Fruit fly (Drosophila melanogaster) whole organism, embryonic: ENCODE data around the gene arm.
A peak's percentile ranks its signal among the peaks of the same experiment; 100 is the strongest.

Experiments used
- Atf6 ChIP-seq: fragments of 200-800 bp; sonication (Bioruptor generic); IDR thresholded peaks from 2 replicates; pipeline ENCODE4 v1.3.6; 2022; ENCODE audit warnings: missing biosample characterization, missing genetic modification characterization
- C15 ChIP-seq: fragments of 200-800 bp; sonication (Bioruptor generic); IDR thresholded peaks from 3 replicates; pipeline ENCODE4 v1.3.6; 2022; ENCODE audit warnings: missing biosample characterization, missing genetic modification characterization
- CG12155 ChIP-seq: fragments of 200-800 bp; sonication (Bioruptor generic); optimal IDR thresholded peaks from 3 replicates; lab custom pipeline; 2016; ENCODE audit warnings: missing biosample characterization, missing genetic modification characterization
- CG13775 ChIP-seq: fragments of 200-800 bp; sonication (Bioruptor generic); optimal IDR thresholded peaks from 3 replicates; lab custom pipeline; 2017; ENCODE audit warnings: missing biosample characterization, mild to moderate bottlenecking, missing genetic modification characterization
- CG1602 ChIP-seq: fragments of 200-800 bp; sonication (Bioruptor generic); optimal IDR thresholded peaks from 3 replicates; lab custom pipeline; 2016; ENCODE audit warnings: missing biosample characterization, missing genetic modification characterization
- CG16813 ChIP-seq: fragments of 200-800 bp; sonication (Bioruptor generic); IDR thresholded peaks from 3 replicates; pipeline ENCODE4 v1.3.6; 2022; ENCODE audit warnings: missing biosample characterization, missing genetic modification characterization; ENCODE audit not compliant: partially characterized antibody
- CG17361 ChIP-seq: fragments of 200-800 bp; sonication (Bioruptor generic); IDR thresholded peaks from 3 replicates; pipeline ENCODE4 v1.3.6; 2022; ENCODE audit warnings: missing biosample characterization, missing genetic modification characterization
- CG34224 ChIP-seq: fragments of 200-800 bp; sonication (Bioruptor generic); IDR thresholded peaks from 3 replicates; pipeline ENCODE4 v1.3.6; 2022; ENCODE audit warnings: missing biosample characterization, missing genetic modification characterization; ENCODE audit not compliant: partially characterized antibody
- CG34422 ChIP-seq: fragments of 200-800 bp; sonication (Bioruptor generic); IDR thresholded peaks from 3 replicates; pipeline ENCODE4 v1.3.6; 2022; ENCODE audit warnings: missing biosample characterization, missing genetic modification characterization
- CG3995 ChIP-seq: fragments of 200-800 bp; sonication (Bioruptor generic); optimal IDR thresholded peaks from 3 replicates; lab custom pipeline; 2016; ENCODE audit warnings: missing biosample characterization, missing genetic modification characterization
- CG4282 ChIP-seq: fragments of 200-800 bp; sonication (Bioruptor generic); optimal IDR thresholded peaks from 2 replicates; lab custom pipeline; 2016; ENCODE audit warnings: missing biosample characterization, missing genetic modification characterization
- CG4617 ChIP-seq: fragments of 200-800 bp; sonication (Bioruptor generic); optimal IDR thresholded peaks from 3 replicates; lab custom pipeline; 2016; ENCODE audit warnings: missing biosample characterization, missing genetic modification characterization, borderline replicate concordance
- CG6765 ChIP-seq: fragments of 200-800 bp; sonication (Bioruptor generic); optimal IDR thresholded peaks from 3 replicates; lab custom pipeline; 2017; ENCODE audit warnings: missing biosample characterization, mild to moderate bottlenecking, missing genetic modification characterization
- CG6813 ChIP-seq: fragments of 200-800 bp; sonication (Bioruptor generic); optimal IDR thresholded peaks from 2 replicates; lab custom pipeline; 2017; ENCODE audit warnings: missing biosample characterization, missing genetic modification characterization, mild to moderate bottlenecking, moderate library complexity, missing genetic modification reagents
- CG8290 ChIP-seq, 3 experiments: fragments of 200-800 bp; sonication (Bioruptor generic); optimal IDR thresholded peaks; 2 replicates each; lab custom pipeline; 2016 to 2019; ENCODE audit warnings: missing biosample characterization in 3 of 3, missing genetic modification characterization in 3 of 3, mild to moderate bottlenecking in 2 of 3, moderate library complexity in 1 of 3
- CG9437 ChIP-seq: fragments of 200-800 bp; sonication (Bioruptor generic); optimal IDR thresholded peaks from 2 replicates; lab custom pipeline; 2018; ENCODE audit warnings: missing biosample characterization, mild to moderate bottlenecking, missing genetic modification characterization
- Doc3 ChIP-seq: fragments of 200-800 bp; sonication (Bioruptor generic); IDR thresholded peaks from 3 replicates; pipeline ENCODE4 v1.3.6; 2022; ENCODE audit warnings: missing biosample characterization, missing genetic modification characterization; ENCODE audit not compliant: partially characterized antibody
- GATAe ChIP-seq: fragments of 200-800 bp; sonication (Bioruptor generic); conservative IDR thresholded peaks from 2 replicates; pipeline ENCODE4 v1.3.6; 2022; ENCODE audit warnings: missing biosample characterization, missing genetic modification characterization
- Hr78 ChIP-seq, 2 experiments: fragments of 200-800 bp in 1 of 2; fragments of >200 bp in 1 of 2; sonication (Bioruptor generic) in 1 of 2; optimal IDR thresholded peaks; 2 replicates each; lab custom pipeline; 2017 to 2019; ENCODE audit warnings: missing biosample characterization in 2 of 2, missing genetic modification characterization in 2 of 2, mild to moderate bottlenecking in 1 of 2, moderate library complexity in 1 of 2
- Lhr ChIP-seq: fragments of 200-800 bp; sonication (Bioruptor generic); optimal IDR thresholded peaks from 3 replicates; lab custom pipeline; 2017; ENCODE audit warnings: mild to moderate bottlenecking, missing biosample characterization, missing genetic modification reagents, missing genetic modification characterization
- NC2α ChIP-seq: fragments of 200-800 bp; sonication (Bioruptor generic); optimal IDR thresholded peaks from 2 replicates; lab custom pipeline; 2016; ENCODE audit warnings: missing biosample characterization, missing genetic modification characterization
- Taf1 ChIP-seq: fragments of 200-800 bp; sonication (Bioruptor generic); IDR thresholded peaks from 2 replicates; pipeline ENCODE4 v1.3.6; 2022; ENCODE audit warnings: missing biosample characterization, missing genetic modification characterization
- Tbp ChIP-seq: fragments of >200 bp; optimal IDR thresholded peaks from 2 replicates; lab custom pipeline; 2018; ENCODE audit warnings: missing biosample characterization, missing genetic modification characterization
- Trl ChIP-seq, 3 experiments: fragments of >200 bp in 2 of 3; fragments of 200-800 bp in 1 of 3; sonication (Bioruptor generic) in 1 of 3; optimal IDR thresholded peaks; 2 replicates in 1 of 3; 3 replicates in 2 of 3; lab custom pipeline; 2016 to 2017; ENCODE audit warnings: missing biosample characterization in 1 of 3, missing genetic modification characterization in 1 of 3
- Xrp1 ChIP-seq: fragments of 200-800 bp; sonication (Bioruptor generic); IDR thresholded peaks from 2 replicates; pipeline ENCODE4 v1.3.6; 2022; ENCODE audit warnings: missing biosample characterization, missing genetic modification characterization
- YL-1 ChIP-seq: fragments of 200-800 bp; sonication (Bioruptor generic); optimal IDR thresholded peaks from 3 replicates; lab custom pipeline; 2017; ENCODE audit warnings: missing biosample characterization, mild to moderate bottlenecking, missing genetic modification characterization
- ab ChIP-seq: fragments of 200-800 bp; sonication (Bioruptor generic); optimal IDR thresholded peaks from 2 replicates; lab custom pipeline; 2016; ENCODE audit warnings: missing biosample characterization, missing genetic modification characterization
- al ChIP-seq: fragments of 200-800 bp; sonication (Bioruptor generic); IDR thresholded peaks from 2 replicates; pipeline ENCODE4 v1.3.6; 2022; ENCODE audit warnings: missing biosample characterization, missing genetic modification characterization
- aop ChIP-seq: fragments of 200-800 bp; sonication (Bioruptor generic); IDR thresholded peaks from 2 replicates; pipeline ENCODE4 v1.3.6; 2022; ENCODE audit warnings: missing biosample characterization, missing genetic modification characterization
- bowl ChIP-seq: fragments of 200-800 bp; sonication (Bioruptor generic); IDR thresholded peaks from 2 replicates; pipeline ENCODE4 v1.3.6; 2022; ENCODE audit warnings: missing biosample characterization, missing genetic modification characterization
- cato ChIP-seq: fragments of 200-800 bp; sonication (Bioruptor generic); optimal IDR thresholded peaks from 2 replicates; lab custom pipeline; 2016; ENCODE audit warnings: missing biosample characterization, missing genetic modification characterization, borderline replicate concordance
- crc ChIP-seq: fragments of 200-800 bp; sonication (Bioruptor generic); optimal IDR thresholded peaks from 2 replicates; lab custom pipeline; 2016; ENCODE audit warnings: missing biosample characterization, missing genetic modification characterization
- eve ChIP-seq, 2 experiments: fragments of >200 bp; optimal IDR thresholded peaks; 2 replicates each; lab custom pipeline; 2017; ENCODE audit warnings: missing biosample characterization in 2 of 2, missing genetic modification characterization in 2 of 2
- gce ChIP-seq: fragments of 200-800 bp; sonication (Bioruptor generic); IDR thresholded peaks from 3 replicates; pipeline ENCODE4 v1.3.6; 2022; ENCODE audit warnings: missing biosample characterization, missing genetic modification characterization
- gcm ChIP-seq: fragments of 200-800 bp; sonication (Bioruptor generic); optimal IDR thresholded peaks from 2 replicates; lab custom pipeline; 2019; ENCODE audit warnings: missing biosample characterization, mild to moderate bottlenecking, missing genetic modification characterization, moderate library complexity
- gem ChIP-seq: fragments of 200-800 bp; sonication (Bioruptor generic); optimal IDR thresholded peaks from 2 replicates; lab custom pipeline; 2019; ENCODE audit warnings: missing biosample characterization, mild to moderate bottlenecking, missing genetic modification characterization, moderate library complexity
- gsb ChIP-seq: fragments of 200-800 bp; sonication (Bioruptor generic); IDR thresholded peaks from 2 replicates; pipeline ENCODE4 v1.3.6; 2022; ENCODE audit warnings: missing biosample characterization, missing genetic modification characterization
- ken ChIP-seq: fragments of 200-800 bp; sonication (Bioruptor generic); IDR thresholded peaks from 3 replicates; pipeline ENCODE4 v1.3.6; 2022; ENCODE audit warnings: missing biosample characterization, missing genetic modification characterization
- nom ChIP-seq: fragments of 200-800 bp; sonication (Bioruptor generic); optimal IDR thresholded peaks from 2 replicates; lab custom pipeline; 2017; ENCODE audit warnings: missing biosample characterization, missing genetic modification characterization, mild to moderate bottlenecking, moderate library complexity, missing genetic modification reagents
- seq ChIP-seq: fragments of 200-800 bp; sonication (Bioruptor generic); IDR thresholded peaks from 2 replicates; pipeline ENCODE4 v1.3.6; 2022; ENCODE audit warnings: missing biosample characterization, missing genetic modification characterization
- shn ChIP-seq: fragments of 200-800 bp; sonication (Bioruptor generic); optimal IDR thresholded peaks from 3 replicates; lab custom pipeline; 2016; ENCODE audit warnings: missing biosample characterization, missing genetic modification characterization
- sima ChIP-seq: fragments of 200-800 bp; sonication (Bioruptor generic); optimal IDR thresholded peaks from 2 replicates; lab custom pipeline; 2016; ENCODE audit warnings: missing biosample characterization, missing genetic modification characterization
- slp2 ChIP-seq: fragments of 200-800 bp; sonication (Bioruptor generic); optimal IDR thresholded peaks from 2 replicates; lab custom pipeline; 2016; ENCODE audit warnings: missing biosample characterization, missing genetic modification characterization
- sna ChIP-seq: fragments of 200-800 bp; sonication (Bioruptor generic); IDR thresholded peaks from 2 replicates; pipeline ENCODE4 v1.3.6; 2022; ENCODE audit warnings: missing biosample characterization, missing genetic modification characterization; ENCODE audit not compliant: partially characterized antibody
- trem ChIP-seq: fragments of 200-800 bp; optimal IDR thresholded peaks from 3 replicates; lab custom pipeline; 2019; ENCODE audit warnings: missing biosample characterization, mild to moderate bottlenecking, missing genetic modification characterization, moderate library complexity
- unpg ChIP-seq: fragments of 200-800 bp; sonication (Bioruptor generic); optimal IDR thresholded peaks from 3 replicates; lab custom pipeline; 2018; ENCODE audit warnings: missing biosample characterization, mild to moderate bottlenecking, missing genetic modification characterization, moderate library complexity
- vfl ChIP-seq: fragments of 200-800 bp; sonication (Bioruptor generic); optimal IDR thresholded peaks from 2 replicates; lab custom pipeline; 2016; ENCODE audit warnings: missing biosample characterization, missing genetic modification characterization
- wek ChIP-seq: fragments of 200-800 bp; sonication (Bioruptor generic); optimal IDR thresholded peaks from 3 replicates; lab custom pipeline; 2018; ENCODE audit warnings: missing biosample characterization, mild to moderate bottlenecking, missing genetic modification characterization, moderate library complexity
- z ChIP-seq: fragments of 200-800 bp; sonication (Bioruptor generic); IDR thresholded peaks from 3 replicates; pipeline ENCODE4 v1.3.6; 2022; ENCODE audit warnings: missing biosample characterization, missing genetic modification characterization
- zfh1 ChIP-seq: fragments of 200-800 bp; sonication (Bioruptor generic); IDR thresholded peaks from 3 replicates; pipeline ENCODE4 v1.3.6; 2022; ENCODE audit warnings: missing biosample characterization, missing genetic modification characterization

The arm gene

dm6 chrX:1858867-1859266 lies 41.6 kb downstream of the arm start, which contains the start of gene Lamtor5 (continued):
- TF ChIP-seq Lhr (GFP tag; lab: Kevin White, UChicago) (no peak), bowl (GFP tag; lab: Robert Waterston, UW) (no peak), sna (no peak), eve (GFP tag; optimal IDR thresholded peaks at IDR 0.05; lab: Kevin White, UChicago) (no peak), Doc3 (GFP tag; lab: Robert Waterston, UW) (no peak), slp2 (GFP tag; lab: Kevin White, UChicago) (peak; percentile 29), CG34224 (GFP tag; lab: Robert Waterston, UW) (peak; percentile 52; the same call in 2 of the 3 replicates), Atf6 (GFP tag; lab: Robert Waterston, UW) (no peak), CG17361 (peak; percentile 43; the same call in 1 of the 3 replicates), CG9437 (GFP tag; lab: Kevin White, UChicago) (no peak), Tbp (no peak), CG8290 (GFP tag; optimal IDR thresholded peaks at IDR 0.05; lab: Kevin White, UChicago) (no peak), CG8290 (tag; optimal IDR thresholded peaks at IDR 0.05; lab: Kevin White, UChicago) (peak in 1 of 2 experiments; percentile 54), NC2α (GFP tag; lab: Kevin White, UChicago) (no peak), trem (tag; lab: Kevin White, UChicago) (peak; percentile 17), CG12155 (GFP tag; lab: Kevin White, UChicago) (peak; percentile 20), seq (no peak), shn (GFP tag; lab: Kevin White, UChicago) (no peak), CG13775 (peak; percentile 45), ken (GFP tag; lab: Robert Waterston, UW) (no peak), al (GFP tag; lab: Robert Waterston, UW) (no peak), unpg (GFP tag; lab: Kevin White, UChicago) (peak; percentile 53), gem (tag; lab: Kevin White, UChicago) (peak; percentile 68), cato (GFP tag; lab: Kevin White, UChicago) (no peak), CG4282 (GFP tag; lab: Kevin White, UChicago) (peak; percentile 68), CG1602 (GFP tag; lab: Kevin White, UChicago) (no peak), nom (GFP tag; lab: Kevin White, UChicago) (peak; percentile 28), gsb (GFP tag; lab: Robert Waterston, UW) (no peak), Taf1 (GFP tag; lab: Robert Waterston, UW) (0 out of 2 replicates have a peak, but pooled peaks have one; percentile 29), zfh1 (GFP tag; lab: Robert Waterston, UW) (no peak), crc (GFP tag; lab: Kevin White, UChicago) (no peak), vfl (peak; percentile 49), z (GFP tag; lab: Robert Waterston, UW) (no peak), YL-1 (GFP tag; lab: Kevin White, UChicago) (peak; percentile 39), CG4617 (GFP tag; lab: Kevin White, UChicago) (peak; percentile 21), sima (GFP tag; lab: Kevin White, UChicago) (no peak), CG3995 (GFP tag; lab: Kevin White, UChicago) (no peak), aop (GFP tag; lab: Robert Waterston, UW) (no peak), C15 (GFP tag; lab: Robert Waterston, UW) (no peak), CG34422 (GFP tag; lab: Robert Waterston, UW) (peak; percentile 59; the same call in 1 of the 3 replicates), GATAe (GFP tag; lab: Robert Waterston, UW) (no peak), CG6813 (GFP tag; lab: Kevin White, UChicago) (no peak), Trl (optimal IDR thresholded peaks at IDR 0.05; lab: Kevin White, UChicago) (no peak), Trl (GFP tag; optimal IDR thresholded peaks at IDR 0.05; lab: Kevin White, UChicago) (no peak), gcm (GFP tag; lab: Kevin White, UChicago) (no peak), Hr78 (GFP tag; optimal IDR thresholded peaks at IDR 0.05; lab: Kevin White, UChicago) (no peak), ab (GFP tag; lab: Kevin White, UChicago) (no peak), CG16813 (GFP tag; lab: Robert Waterston, UW) (no peak), Xrp1 (GFP tag; lab: Robert Waterston, UW) (peak; percentile 49; the same call in 1 of the 2 replicates), CG6765 (GFP tag; lab: Kevin White, UChicago) (no peak), wek (GFP tag; lab: Kevin White, UChicago) (no peak), gce (GFP tag; lab: Robert Waterston, UW) (no peak)
